Worm (Caenorhabditis elegans) whole organism, L4 larva: ENCODE results near the gene pqn-68.

Experiments
- F44E2.7 ChIP-seq: fragments of 200-800 bp; sonication (Bioruptor generic); IDR thresholded peaks from 2 replicates; pipeline ENCODE4 v2.1.2; 2022; ENCODE audit warnings: missing genetic modification characterization, missing compliant biosample characterization
- F49E8.2 ChIP-seq: sonication (generic microtip); optimal IDR thresholded peaks from 2 replicates; lab custom pipeline; 2016; ENCODE audit warnings: missing compliant biosample characterization, mild to moderate bottlenecking, missing genetic modification characterization, borderline replicate concordance
- aha-1 ChIP-seq: fragments of 150-350 bp; peaks from one replicate; lab custom pipeline; 2014; ENCODE audit warnings: missing biosample characterization, missing genetic modification characterization
- ama-1 ChIP-seq: fragments of 150-350 bp; optimal IDR thresholded peaks from 2 replicates; lab custom pipeline; 2014; ENCODE audit warnings: inconsistent platforms, mixed read lengths
- attf-4 ChIP-seq: sonication (generic microtip); optimal IDR thresholded peaks from 3 replicates; lab custom pipeline; 2017; ENCODE audit warnings: missing biosample characterization, missing genetic modification characterization
- ceh-44 ChIP-seq: fragments of 200-800 bp; sonication (Bioruptor generic); IDR thresholded peaks from 2 replicates; pipeline ENCODE4 v1.3.6; 2022; ENCODE audit warnings: missing genetic modification reagents, missing genetic modification characterization, missing compliant biosample characterization
- ceh-82 ChIP-seq: sonication (generic microtip); optimal IDR thresholded peaks from 2 replicates; lab custom pipeline; 2017; ENCODE audit warnings: missing biosample characterization, missing genetic modification characterization
- daf-16 ChIP-seq, 3 experiments: sonication (generic microtip); optimal IDR thresholded peaks; 2 replicates each; lab custom pipeline; 2016 to 2017; ENCODE audit warnings: missing genetic modification characterization in 3 of 3, missing genetic modification reagents in 3 of 3, mild to moderate bottlenecking in 2 of 3, missing compliant biosample characterization in 2 of 3, missing biosample characterization in 1 of 3, moderate library complexity in 1 of 3
- dmd-6 ChIP-seq: fragments of 200-800 bp; sonication (Bioruptor generic); IDR thresholded peaks from 2 replicates; pipeline ENCODE4 v1.3.6; 2022; ENCODE audit warnings: missing genetic modification reagents, missing genetic modification characterization, missing compliant biosample characterization
- dmd-8 ChIP-seq: fragments of 200-800 bp; sonication (Bioruptor generic); IDR thresholded peaks from 2 replicates; pipeline ENCODE4 v1.3.6; 2022; ENCODE audit warnings: missing genetic modification characterization, missing compliant biosample characterization
- dve-1 ChIP-seq: sonication (generic microtip); optimal IDR thresholded peaks from 2 replicates; lab custom pipeline; 2017; ENCODE audit warnings: antibody characterized with exemption, mild to moderate bottlenecking, missing genetic modification characterization, missing compliant biosample characterization; ENCODE audit not compliant: insufficient read depth
- egl-43 ChIP-seq: fragments of 200-800 bp; sonication (Bioruptor generic); IDR thresholded peaks from 2 replicates; pipeline ENCODE4 v1.3.6; 2022; ENCODE audit warnings: missing genetic modification reagents, missing genetic modification characterization, missing compliant biosample characterization
- gei-8 ChIP-seq: fragments of 200-800 bp; sonication (Bioruptor generic); optimal IDR thresholded peaks from 2 replicates; lab custom pipeline; 2018; ENCODE audit warnings: mild to moderate bottlenecking, missing genetic modification characterization, missing compliant biosample characterization
- hlh-11 ChIP-seq: fragments of 200-800 bp; sonication (Bioruptor generic); optimal IDR thresholded peaks from 2 replicates; lab custom pipeline; 2018; ENCODE audit warnings: mild to moderate bottlenecking, missing genetic modification characterization, missing compliant biosample characterization
- hlh-30 ChIP-seq: sonication (generic microtip); optimal IDR thresholded peaks from 2 replicates; lab custom pipeline; 2017; ENCODE audit warnings: antibody characterized with exemption, mild to moderate bottlenecking, missing genetic modification characterization, missing compliant biosample characterization; ENCODE audit not compliant: insufficient read depth
- lir-3 ChIP-seq: sonication (generic microtip); optimal IDR thresholded peaks from 2 replicates; lab custom pipeline; 2016; ENCODE audit warnings: mild to moderate bottlenecking, missing genetic modification characterization, missing compliant biosample characterization
- mxl-3 ChIP-seq: fragments of 200-800 bp; sonication (Bioruptor generic); optimal IDR thresholded peaks from 2 replicates; lab custom pipeline; 2018; ENCODE audit warnings: mild to moderate bottlenecking, missing genetic modification characterization, missing compliant biosample characterization
- nhr-10 ChIP-seq: fragments of 150-350 bp; optimal IDR thresholded peaks from 2 replicates; lab custom pipeline; 2014; ENCODE audit warnings: missing biosample characterization, missing genetic modification characterization
- nhr-11 ChIP-seq: fragments of 150-350 bp; optimal IDR thresholded peaks from 2 replicates; lab custom pipeline; 2014; ENCODE audit warnings: missing biosample characterization, missing genetic modification characterization
- nhr-28 ChIP-seq: fragments of 150-350 bp; optimal IDR thresholded peaks from 2 replicates; lab custom pipeline; 2014; ENCODE audit warnings: missing biosample characterization, missing genetic modification characterization
- nhr-42 ChIP-seq: fragments of 200-800 bp; sonication (Bioruptor generic); IDR thresholded peaks from 2 replicates; pipeline ENCODE4 v1.3.6; 2022; ENCODE audit warnings: missing genetic modification characterization, missing compliant biosample characterization
- nhr-6 ChIP-seq: fragments of 150-350 bp; optimal IDR thresholded peaks from 2 replicates; lab custom pipeline; 2014; ENCODE audit warnings: missing biosample characterization, missing genetic modification characterization
- nhr-77 ChIP-seq: fragments of 150-350 bp; optimal IDR thresholded peaks from 2 replicates; lab custom pipeline; 2014; ENCODE audit warnings: missing biosample characterization, missing genetic modification characterization
- php-3 ChIP-seq: fragments of 200-800 bp; sonication (Bioruptor generic); IDR thresholded peaks from 2 replicates; pipeline ENCODE4 v1.3.6; 2022; ENCODE audit warnings: missing genetic modification reagents, missing genetic modification characterization, missing compliant biosample characterization
- pqm-1 ChIP-seq: sonication (generic microtip); optimal IDR thresholded peaks from 2 replicates; lab custom pipeline; 2017; ENCODE audit warnings: missing biosample characterization, missing genetic modification characterization
- set-16 ChIP-seq: fragments of 200-800 bp; sonication (Bioruptor generic); IDR thresholded peaks from 2 replicates; pipeline ENCODE4 v1.3.6; 2022; ENCODE audit warnings: missing genetic modification reagents, missing genetic modification characterization, missing compliant biosample characterization
- tra-1 ChIP-seq: fragments of 200-800 bp; sonication (Bioruptor generic); IDR thresholded peaks from 2 replicates; pipeline ENCODE4 v1.3.6; 2022; ENCODE audit warnings: missing genetic modification reagents, missing genetic modification characterization, missing compliant biosample characterization
- unc-62 ChIP-seq, 3 experiments: fragments of 150-350 bp in 1 of 3; sonication (generic microtip); optimal IDR thresholded peaks in 2 of 3; peaks in 1 of 3; 1 replicate in 1 of 3; 2 replicates in 2 of 3; lab custom pipeline; 2014 to 2017; ENCODE audit warnings: missing biosample characterization in 3 of 3, missing genetic modification characterization in 3 of 3, missing genetic modification reagents in 3 of 3, missing genotype in 1 of 3
- zfp-3 ChIP-seq: fragments of 200-800 bp; sonication (Bioruptor generic); conservative IDR thresholded peaks from 2 replicates; pipeline ENCODE4 v1.3.6; 2022; ENCODE audit warnings: missing genetic modification reagents, missing genetic modification characterization, missing compliant biosample characterization
- zip-2 ChIP-seq: fragments of 150-350 bp; optimal IDR thresholded peaks from 2 replicates; lab custom pipeline; 2014; ENCODE audit warnings: missing biosample characterization, missing genetic modification characterization
- ztf-7 ChIP-seq: fragments of 150-350 bp; optimal IDR thresholded peaks from 2 replicates; lab custom pipeline; 2014; ENCODE audit warnings: missing biosample characterization, missing genetic modification characterization

Gene pqn-68

DNA sequence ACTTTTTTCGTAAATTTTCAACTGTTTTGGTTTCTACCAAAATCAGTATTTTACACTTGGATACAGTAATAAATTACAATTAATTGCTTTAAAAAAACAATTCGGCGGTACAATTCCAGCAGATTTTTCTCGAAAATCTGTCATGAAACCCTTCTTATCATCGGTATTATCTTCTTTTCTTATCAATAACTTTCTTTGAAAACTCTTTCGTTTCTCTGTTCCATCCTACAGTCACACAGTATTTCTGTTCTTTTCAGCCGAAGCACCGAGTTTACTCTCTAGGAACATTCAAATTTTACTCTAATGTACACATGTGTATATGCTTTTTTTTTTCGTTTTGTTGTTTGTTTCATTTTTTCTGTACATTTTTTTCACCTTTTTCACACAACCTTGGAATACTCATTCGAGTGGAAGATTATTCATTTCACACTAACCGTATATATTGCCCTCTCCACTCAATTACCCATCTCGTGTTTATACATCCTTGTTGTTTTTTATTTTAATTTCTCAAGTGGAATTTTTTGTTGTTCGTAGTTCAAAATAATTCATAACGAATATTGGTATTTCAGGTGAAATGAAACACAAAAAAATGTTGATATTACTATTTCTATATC, 42.8 kb upstream of the pqn-68 start, which contains the start of gene nid-1 (continued):
- TF ChIP-seq nhr-6 (tag; lab: Kevin White, UChicago) (no peak), dve-1 (tag; lab: Kevin White, UChicago) (peak; percentile 67), attf-4 (tag; lab: Kevin White, UChicago) (no peak), lir-3 (no peak), zip-2 (no peak), F44E2.7 (GFP tag; lab: Robert Waterston, UW) (no peak), egl-43 (GFP tag; lab: Robert Waterston, UW) (no peak)

DNA sequence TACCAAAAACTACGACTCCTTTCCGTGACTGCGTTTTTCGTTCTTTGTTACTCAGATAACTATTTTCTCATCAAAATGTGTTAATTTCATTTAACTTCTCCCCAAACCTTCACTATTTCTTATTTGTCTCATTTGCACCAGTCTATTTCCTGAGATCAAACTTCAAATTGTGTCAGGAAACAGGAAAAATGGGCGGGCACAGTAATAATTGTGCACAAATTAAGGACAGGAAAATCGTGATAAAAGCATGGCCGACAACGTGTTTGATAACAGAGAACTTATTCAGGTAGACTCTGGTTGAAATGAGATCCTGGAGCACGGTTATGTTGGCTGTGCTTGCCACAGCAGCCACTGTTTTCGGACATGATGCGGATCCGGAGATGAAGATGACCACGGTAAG, 32.7 kb upstream of the pqn-68 start, which contains the start of gene lipl-1:
Gene lipl-1, plus strand, starts transcription at position 282 of the 400 bp plus-strand sequence.
- no peak for TF ChIP-seq nhr-42 (GFP tag; lab: Robert Waterston, UW)
- peak; percentile 67 for TF ChIP-seq dmd-6
- TF ChIP-seq mxl-3 (GFP tag; lab: Kevin White, UChicago), result peak; percentile 54
- peak; percentile 58 for TF ChIP-seq nhr-28
- TF ChIP-seq tra-1, result no peak
- no peak for TF ChIP-seq daf-16 (GFP tag; optimal IDR thresholded peaks at IDR 0.05; lab: Kevin White, UChicago)
- peak; percentile 14 for TF ChIP-seq daf-16 (tag; optimal IDR thresholded peaks at IDR 0.05; lab: Kevin White, UChicago)
- TF ChIP-seq dve-1 (tag; lab: Kevin White, UChicago), result no peak
- TF ChIP-seq ceh-82 (tag; lab: Kevin White, UChicago), result no peak
- no peak for TF ChIP-seq set-16 (GFP tag; lab: Robert Waterston, UW)
- TF ChIP-seq gei-8, result no peak
- no peak for TF ChIP-seq ama-1 (lab: Kevin White, UChicago)

DNA sequence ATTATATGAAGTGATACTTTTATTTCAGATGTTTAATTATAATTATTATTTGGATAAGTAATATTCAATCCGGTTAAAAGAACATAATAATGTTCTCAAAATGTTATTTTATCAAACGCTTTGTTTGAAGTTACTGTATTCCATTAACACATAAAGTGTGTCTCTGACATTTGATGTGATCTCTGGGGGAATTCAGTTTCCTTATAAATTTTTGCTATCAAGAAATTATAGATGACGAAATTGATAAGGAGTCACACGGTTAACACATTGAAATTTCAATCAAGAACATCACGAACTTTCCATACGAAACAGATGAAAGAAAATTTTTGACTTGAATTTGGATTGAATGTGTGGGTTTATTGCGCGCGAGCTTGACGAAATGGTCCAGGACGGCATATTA, 30.8 kb upstream of the pqn-68 start:
- TF ChIP-seq dmd-6 (peak; percentile 88), nhr-77 (tag; lab: Kevin White, UChicago) (peak; percentile 25), gei-8 (no peak), daf-16 (GFP tag; optimal IDR thresholded peaks at IDR 0.05; lab: Kevin White, UChicago) (no peak), daf-16 (tag; optimal IDR thresholded peaks at IDR 0.05; lab: Kevin White, UChicago) (peak; percentile 68), unc-62 (GFP tag; optimal IDR thresholded peaks at IDR 0.05 in 1 of 2; lab: Kevin White, UChicago) (peak in 1 of 2 experiments; percentile 63), unc-62 (tag; optimal IDR thresholded peaks at IDR 0.05; lab: Kevin White, UChicago) (no peak), F44E2.7 (GFP tag; lab: Robert Waterston, UW) (no peak), nhr-28 (peak; percentile 87), mxl-3 (GFP tag; lab: Kevin White, UChicago) (peak; percentile 37), ceh-44 (no peak), ztf-7 (tag; lab: Kevin White, UChicago) (peak; percentile 31), nhr-11 (tag; lab: Kevin White, UChicago) (no peak), attf-4 (tag; lab: Kevin White, UChicago) (no peak), hlh-30 (peak; percentile 54), dve-1 (tag; lab: Kevin White, UChicago) (peak; percentile 61), F49E8.2 (no peak), nhr-6 (tag; lab: Kevin White, UChicago) (peak; percentile 48), pqm-1 (tag; lab: Kevin White, UChicago) (peak; percentile 76), hlh-11 (tag; lab: Kevin White, UChicago) (peak; percentile 76), php-3 (GFP tag; lab: Robert Waterston, UW) (peak; percentile 52; the same call in 1 of the 2 replicates)

DNA sequence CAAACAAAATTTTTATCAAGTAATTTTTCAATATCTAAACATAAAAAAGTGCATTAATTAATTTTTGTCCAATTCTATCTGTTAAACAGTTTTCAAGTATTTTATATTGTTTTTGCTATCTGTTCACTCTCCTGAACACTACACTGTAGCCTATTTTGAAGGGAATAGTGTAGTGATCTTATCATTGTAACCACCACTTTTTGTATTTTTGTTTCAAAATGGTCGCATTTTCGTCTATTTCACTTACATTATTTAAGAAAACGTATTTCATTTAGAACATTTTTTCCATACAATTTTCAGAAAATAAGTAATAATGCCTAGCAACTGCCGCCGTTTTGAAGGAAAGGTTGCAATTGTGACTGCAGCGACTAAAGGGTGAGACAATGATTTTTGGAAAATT, 30.1 kb upstream of the pqn-68 start, which contains the start of gene dhrs-4:
Gene dhrs-4, plus strand, starts transcription at position 301 of the 400 bp plus-strand sequence.
- TF ChIP-seq nhr-28 (peak; percentile 64), attf-4 (tag; lab: Kevin White, UChicago) (no peak), aha-1 (tag; lab: Kevin White, UChicago) (peak; percentile 61), nhr-6 (tag; lab: Kevin White, UChicago) (peak; percentile 6), daf-16 (GFP tag; optimal IDR thresholded peaks at IDR 0.05; lab: Kevin White, UChicago) (no peak), daf-16 (tag; optimal IDR thresholded peaks at IDR 0.05; lab: Kevin White, UChicago) (peak; percentile 36)

DNA sequence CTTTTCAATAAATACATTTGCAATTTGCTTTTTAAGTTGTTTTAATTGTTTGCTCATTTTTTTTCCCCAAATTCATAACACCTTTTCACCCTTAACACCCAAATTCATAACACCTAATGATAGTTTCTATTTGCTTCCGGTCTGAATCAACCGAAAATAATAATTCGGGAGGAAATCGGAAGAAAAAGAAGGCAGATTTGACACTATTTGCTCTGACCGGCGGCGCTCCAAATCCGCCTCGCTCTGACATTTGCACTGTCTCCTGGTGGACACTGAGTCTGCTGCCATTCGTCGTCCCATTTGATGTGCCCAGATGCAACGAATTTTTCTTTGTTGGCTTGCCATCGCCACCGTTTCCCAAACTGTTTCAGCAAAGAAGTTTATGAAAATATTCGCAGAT, 28.3 kb upstream of the pqn-68 start, which contains the start of gene pqn-67:
Gene pqn-67, plus strand, starts transcription at position 301 of the 400 bp plus-strand sequence.
- TF ChIP-seq dmd-8 (GFP tag; lab: Robert Waterston, UW) (0 out of 2 replicates have a peak, but pooled peaks have one; percentile 29), zfp-3 (0 out of 2 replicates have a peak, but pooled peaks have one; percentile 17), nhr-10 (no peak)
- TF ChIP-seq, all 104 proteins: peak for 2
